Fruit fly (Drosophila melanogaster) whole organism, embryonic: ENCODE measurements around the gene TBC1D16.

Source experiments
- Ada2b ChIP-seq: fragments of 200-800 bp; sonication (Bioruptor generic); IDR thresholded peaks from 2 replicates; pipeline ENCODE4 v1.3.6; 2022; ENCODE audit warnings: missing biosample characterization, missing genetic modification characterization
- B-H1 ChIP-seq: fragments of 200-800 bp; sonication (Bioruptor generic); IDR thresholded peaks from 3 replicates; pipeline ENCODE4 v1.3.6; 2022; ENCODE audit warnings: missing biosample characterization, missing genetic modification characterization
- CG12071 ChIP-seq: fragments of 200-800 bp; sonication (Bioruptor generic); optimal IDR thresholded peaks from 3 replicates; lab custom pipeline; 2018; ENCODE audit warnings: missing biosample characterization, mild to moderate bottlenecking, missing genetic modification characterization
- CG13287 ChIP-seq: fragments of 200-800 bp; sonication (Bioruptor generic); IDR thresholded peaks from 2 replicates; pipeline ENCODE4 v1.3.6; 2022; ENCODE audit warnings: missing biosample characterization, missing genetic modification characterization; ENCODE audit not compliant: partially characterized antibody
- CG14860 ChIP-seq: fragments of 200-800 bp; sonication (Bioruptor generic); IDR thresholded peaks from 3 replicates; pipeline ENCODE4 v1.3.6; 2022; ENCODE audit warnings: missing biosample characterization, missing genetic modification characterization; ENCODE audit not compliant: partially characterized antibody
- CG16813 ChIP-seq: fragments of 200-800 bp; sonication (Bioruptor generic); IDR thresholded peaks from 3 replicates; pipeline ENCODE4 v1.3.6; 2022; ENCODE audit warnings: missing biosample characterization, missing genetic modification characterization; ENCODE audit not compliant: partially characterized antibody
- CG2116 ChIP-seq: fragments of 200-800 bp; sonication (Bioruptor generic); optimal IDR thresholded peaks from 3 replicates; lab custom pipeline; 2018; ENCODE audit warnings: missing biosample characterization, mild to moderate bottlenecking, missing genetic modification characterization
- CG30020 ChIP-seq: fragments of 200-800 bp; optimal IDR thresholded peaks from 2 replicates; lab custom pipeline; 2019; ENCODE audit warnings: missing biosample characterization, mild to moderate bottlenecking, missing genetic modification characterization, moderate library complexity
- CG32532 ChIP-seq: fragments of 200-800 bp; sonication (Bioruptor generic); IDR thresholded peaks from 2 replicates; pipeline ENCODE4 v1.3.6; 2022; ENCODE audit warnings: missing biosample characterization, missing genetic modification characterization
- CG34224 ChIP-seq: fragments of 200-800 bp; sonication (Bioruptor generic); IDR thresholded peaks from 3 replicates; pipeline ENCODE4 v1.3.6; 2022; ENCODE audit warnings: missing biosample characterization, missing genetic modification characterization; ENCODE audit not compliant: partially characterized antibody
- CG3995 ChIP-seq: fragments of 200-800 bp; sonication (Bioruptor generic); optimal IDR thresholded peaks from 3 replicates; lab custom pipeline; 2016; ENCODE audit warnings: missing biosample characterization, missing genetic modification characterization
- CG4820 ChIP-seq: fragments of 200-800 bp; sonication (Bioruptor generic); optimal IDR thresholded peaks from 3 replicates; lab custom pipeline; 2016; ENCODE audit warnings: missing biosample characterization, missing genetic modification characterization
- CG6791 ChIP-seq: fragments of 200-800 bp; sonication (Bioruptor generic); IDR thresholded peaks from 3 replicates; pipeline ENCODE4 v1.3.6; 2022; ENCODE audit warnings: missing biosample characterization, missing genetic modification characterization; ENCODE audit not compliant: partially characterized antibody
- CG6813 ChIP-seq: fragments of 200-800 bp; sonication (Bioruptor generic); optimal IDR thresholded peaks from 2 replicates; lab custom pipeline; 2017; ENCODE audit warnings: missing biosample characterization, missing genetic modification characterization, mild to moderate bottlenecking, moderate library complexity, missing genetic modification reagents
- CG7786 ChIP-seq: fragments of 200-800 bp; sonication (Bioruptor generic); optimal IDR thresholded peaks from 2 replicates; lab custom pipeline; 2016; ENCODE audit warnings: missing biosample characterization, missing genetic modification characterization
- CG7987 ChIP-seq: fragments of 200-800 bp; sonication (Bioruptor generic); optimal IDR thresholded peaks from 2 replicates; lab custom pipeline; 2018; ENCODE audit warnings: missing biosample characterization, mild to moderate bottlenecking, missing genetic modification characterization, moderate library complexity
- CG9932 ChIP-seq: fragments of 200-800 bp; sonication (Bioruptor generic); IDR thresholded peaks from 2 replicates; pipeline ENCODE4 v1.3.6; 2022; ENCODE audit warnings: missing biosample characterization, missing genetic modification characterization
- Dbx ChIP-seq: fragments of 200-800 bp; sonication (Bioruptor generic); IDR thresholded peaks from 3 replicates; pipeline ENCODE4 v1.3.6; 2022; ENCODE audit warnings: missing biosample characterization, missing genetic modification characterization
- Dll ChIP-seq: fragments of 200-800 bp; sonication (Bioruptor generic); IDR thresholded peaks from 4 replicates; pipeline ENCODE4 v1.3.6; 2022; ENCODE audit warnings: missing biosample characterization, missing genetic modification characterization; ENCODE audit not compliant: partially characterized antibody
- Doc3 ChIP-seq: fragments of 200-800 bp; sonication (Bioruptor generic); IDR thresholded peaks from 3 replicates; pipeline ENCODE4 v1.3.6; 2022; ENCODE audit warnings: missing biosample characterization, missing genetic modification characterization; ENCODE audit not compliant: partially characterized antibody
- Ets97D ChIP-seq: fragments of 200-800 bp; sonication (Bioruptor generic); optimal IDR thresholded peaks from 3 replicates; lab custom pipeline; 2016; ENCODE audit warnings: missing biosample characterization, missing genetic modification characterization
- MBD-R2 ChIP-seq: fragments of 200-800 bp; sonication (Bioruptor generic); IDR thresholded peaks from 2 replicates; pipeline ENCODE4 v1.3.6; 2022; ENCODE audit warnings: missing biosample characterization, missing genetic modification characterization
- MTF-1 ChIP-seq: fragments of 200-800 bp; sonication (Bioruptor generic); optimal IDR thresholded peaks from 2 replicates; lab custom pipeline; 2018; ENCODE audit warnings: missing biosample characterization, mild to moderate bottlenecking, missing genetic modification characterization, borderline replicate concordance
- Med ChIP-seq: fragments of 200-800 bp; sonication (Bioruptor generic); peaks from one replicate; lab custom pipeline; 2016; ENCODE audit warnings: missing biosample characterization, missing genetic modification characterization, mild to moderate bottlenecking, inconsistent platforms, moderate library complexity
- ase ChIP-seq: fragments of 200-800 bp; sonication (Bioruptor generic); IDR thresholded peaks from 3 replicates; pipeline ENCODE4 v1.3.6; 2022; ENCODE audit warnings: missing biosample characterization, missing genetic modification characterization
- bbx ChIP-seq: fragments of 200-800 bp; sonication (Bioruptor generic); IDR thresholded peaks from 2 replicates; pipeline ENCODE4 v1.3.6; 2022; ENCODE audit warnings: missing biosample characterization, missing genetic modification characterization; ENCODE audit not compliant: partially characterized antibody
- chif ChIP-seq, 2 experiments: fragments of 200-800 bp; sonication (Bioruptor generic); optimal IDR thresholded peaks; 3 replicates each; lab custom pipeline; 2016; ENCODE audit warnings: missing biosample characterization in 2 of 2, missing genetic modification characterization in 2 of 2
- crol ChIP-seq: fragments of 200-800 bp; sonication (Bioruptor generic); IDR thresholded peaks from 2 replicates; pipeline ENCODE4 v1.3.6; 2022; ENCODE audit warnings: missing biosample characterization, missing genetic modification characterization
- cwo ChIP-seq: fragments of 200-800 bp; sonication (Bioruptor generic); optimal IDR thresholded peaks from 3 replicates; lab custom pipeline; 2017; ENCODE audit warnings: missing biosample characterization, missing genetic modification characterization, mild to moderate bottlenecking, moderate library complexity, missing genetic modification reagents
- ewg ChIP-seq: fragments of 200-800 bp; sonication (Bioruptor generic); optimal IDR thresholded peaks from 3 replicates; lab custom pipeline; 2017; ENCODE audit warnings: mild to moderate bottlenecking, missing biosample characterization, missing genetic modification reagents, missing genetic modification characterization
- exex ChIP-seq: fragments of 200-800 bp; sonication (Bioruptor generic); optimal IDR thresholded peaks from 4 replicates; lab custom pipeline; 2018; ENCODE audit warnings: missing biosample characterization, mild to moderate bottlenecking, missing genetic modification characterization, moderate library complexity
- gcm ChIP-seq: fragments of 200-800 bp; sonication (Bioruptor generic); optimal IDR thresholded peaks from 2 replicates; lab custom pipeline; 2019; ENCODE audit warnings: missing biosample characterization, mild to moderate bottlenecking, missing genetic modification characterization, moderate library complexity
- gfzf ChIP-seq: fragments of 200-800 bp; sonication (Bioruptor generic); optimal IDR thresholded peaks from 2 replicates; lab custom pipeline; 2016; ENCODE audit warnings: missing biosample characterization, mild to moderate bottlenecking, missing genetic modification characterization, moderate library complexity
- grau ChIP-seq: fragments of 200-800 bp; optimal IDR thresholded peaks from 3 replicates; lab custom pipeline; 2019; ENCODE audit warnings: missing biosample characterization, mild to moderate bottlenecking, missing genetic modification characterization, moderate library complexity
- hbn ChIP-seq: fragments of 200-800 bp; sonication (Bioruptor generic); IDR thresholded peaks from 2 replicates; pipeline ENCODE4 v1.3.6; 2022; ENCODE audit warnings: missing biosample characterization, missing genetic modification characterization; ENCODE audit not compliant: partially characterized antibody
- lola ChIP-seq, 3 experiments: fragments of >200 bp in 2 of 3; fragments of 200-800 bp in 1 of 3; sonication (Bioruptor generic) in 1 of 3; optimal IDR thresholded peaks; 2 replicates each; lab custom pipeline; 2017 to 2019; ENCODE audit warnings: missing biosample characterization in 3 of 3, missing genetic modification characterization in 3 of 3, mild to moderate bottlenecking in 1 of 3, moderate library complexity in 1 of 3
- mld ChIP-seq: fragments of 200-800 bp; sonication (Bioruptor generic); IDR thresholded peaks from 3 replicates; pipeline ENCODE4 v1.3.6; 2022; ENCODE audit warnings: missing biosample characterization, missing genetic modification characterization; ENCODE audit not compliant: partially characterized antibody
- sim ChIP-seq: fragments of 200-800 bp; sonication (Bioruptor generic); IDR thresholded peaks from 2 replicates; pipeline ENCODE4 v1.3.6; 2022; ENCODE audit warnings: missing biosample characterization, missing genetic modification characterization
- sima ChIP-seq: fragments of 200-800 bp; sonication (Bioruptor generic); optimal IDR thresholded peaks from 2 replicates; lab custom pipeline; 2016; ENCODE audit warnings: missing biosample characterization, missing genetic modification characterization
- sob ChIP-seq: fragments of 200-800 bp; sonication (Bioruptor generic); IDR thresholded peaks from 2 replicates; pipeline ENCODE4 v1.3.6; 2022; ENCODE audit warnings: missing biosample characterization, missing genetic modification characterization
- stwl ChIP-seq: fragments of 200-800 bp; sonication (Bioruptor generic); optimal IDR thresholded peaks from 3 replicates; lab custom pipeline; 2018; ENCODE audit warnings: missing biosample characterization, mild to moderate bottlenecking, missing genetic modification characterization, moderate library complexity
- trh ChIP-seq: fragments of 200-800 bp; sonication (Bioruptor generic); optimal IDR thresholded peaks from 2 replicates; lab custom pipeline; 2016; ENCODE audit warnings: missing biosample characterization, missing genetic modification characterization
- twi ChIP-seq: fragments of 200-800 bp; optimal IDR thresholded peaks from 2 replicates; lab custom pipeline; 2019; ENCODE audit warnings: missing biosample characterization, mild to moderate bottlenecking, missing genetic modification characterization, moderate library complexity
- vfl ChIP-seq: fragments of 200-800 bp; sonication (Bioruptor generic); optimal IDR thresholded peaks from 2 replicates; lab custom pipeline; 2016; ENCODE audit warnings: missing biosample characterization, missing genetic modification characterization
- vvl ChIP-seq: fragments of 200-800 bp; sonication (Bioruptor generic); IDR thresholded peaks from 2 replicates; pipeline ENCODE4 v1.3.6; 2022; ENCODE audit warnings: missing biosample characterization, missing genetic modification characterization
- wdn ChIP-seq: fragments of 200-800 bp; sonication (Bioruptor generic); IDR thresholded peaks from 2 replicates; pipeline ENCODE4 v1.3.6; 2022; ENCODE audit warnings: missing biosample characterization, missing genetic modification characterization
- zen ChIP-seq: fragments of 200-800 bp; sonication (Bioruptor generic); optimal IDR thresholded peaks from 3 replicates; lab custom pipeline; 2018; ENCODE audit warnings: missing biosample characterization, mild to moderate bottlenecking, missing genetic modification characterization, moderate library complexity

TBC1D16 gene

DNA sequence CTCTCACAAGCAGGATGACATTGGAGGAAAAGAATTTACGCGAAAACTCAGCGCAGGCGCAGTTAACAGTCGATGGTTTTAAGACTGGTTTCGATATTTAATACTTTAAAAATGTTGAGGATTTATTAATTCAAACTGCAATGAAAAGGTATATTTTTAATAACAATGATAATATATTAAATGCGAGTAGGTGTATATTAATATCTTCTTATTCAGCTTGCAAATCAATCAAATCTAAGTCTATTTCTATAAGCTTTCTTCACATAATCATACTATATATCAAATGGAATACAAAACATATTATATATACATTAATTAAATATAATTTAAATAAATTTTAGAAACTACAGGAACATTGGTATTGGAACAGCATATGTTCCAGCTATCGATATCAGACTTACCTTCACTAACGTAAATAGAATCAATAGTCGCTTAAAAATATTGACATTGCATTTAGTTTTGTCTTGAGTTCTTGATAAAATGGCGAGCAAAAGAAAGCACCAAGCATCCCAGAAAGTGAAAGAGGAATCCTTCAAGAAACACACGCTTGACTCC, at the start of gene TBC1D16, which contains the start of gene holn1 (continued):
- no peak for TF ChIP-seq CG9932 (GFP tag; lab: Robert Waterston, UW)
- TF ChIP-seq Ets97D (GFP tag; lab: Kevin White, UChicago): no peak
- peak; percentile 1 for TF ChIP-seq zen
- TF ChIP-seq CG34224: peak; percentile 45; the same call in 2 of the 3 replicates
- no peak for TF ChIP-seq CG4820 (GFP tag; lab: Kevin White, UChicago)
- TF ChIP-seq Doc3 (GFP tag; lab: Robert Waterston, UW): peak; percentile 27; the same call in 1 of the 3 replicates
- no peak for TF ChIP-seq sim
- no peak for TF ChIP-seq Dbx (GFP tag; lab: Robert Waterston, UW)

DNA sequence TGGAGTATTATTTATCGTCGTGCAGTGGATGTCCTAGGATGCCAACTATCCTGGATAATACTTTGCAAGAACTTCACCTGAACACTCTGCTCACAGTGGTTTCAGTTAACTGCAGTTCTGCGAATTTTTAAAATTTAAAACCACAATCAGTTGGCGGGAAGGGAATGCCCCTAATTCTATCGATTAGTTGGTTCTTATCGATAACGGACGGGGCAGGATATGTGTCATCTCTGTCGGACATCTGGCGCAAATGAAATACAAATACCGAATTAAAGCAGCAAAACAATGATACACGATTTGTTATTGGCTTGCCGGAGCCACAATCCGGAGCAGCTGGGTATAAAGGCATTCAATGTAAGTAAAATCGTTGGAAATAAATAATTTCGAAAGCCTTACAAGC, 47.6 kb upstream of the TBC1D16 start, which contains the start of gene Grip75:
Gene Grip75, plus strand, starts transcription at position 223 of the 400 bp plus-strand sequence.
- TF ChIP-seq CG2116 (GFP tag; lab: Kevin White, UChicago) (peak; percentile 41), gcm (GFP tag; lab: Kevin White, UChicago) (no peak), CG32532 (GFP tag; lab: Robert Waterston, UW) (no peak), CG13287 (GFP tag; lab: Robert Waterston, UW) (peak; percentile 74), vvl (GFP tag; lab: Robert Waterston, UW) (no peak), lola (GFP tag; optimal IDR thresholded peaks at IDR 0.05; lab: Kevin White, UChicago) (no peak), CG6813 (GFP tag; lab: Kevin White, UChicago) (no peak), exex (tag; lab: Kevin White, UChicago) (no peak), CG7786 (no peak), Dll (GFP tag; lab: Robert Waterston, UW) (peak; percentile 63; the same call in 3 of the 4 replicates), MTF-1 (no peak), CG12071 (GFP tag; lab: Kevin White, UChicago) (no peak), mld (GFP tag; lab: Robert Waterston, UW) (0 out of 3 replicates have a peak, but pooled peaks have one; percentile 18), sima (GFP tag; lab: Kevin White, UChicago) (no peak), vfl (GFP tag; lab: Kevin White, UChicago) (no peak), B-H1 (GFP tag; lab: Robert Waterston, UW) (no peak), CG14860 (GFP tag; lab: Robert Waterston, UW) (no peak), grau (tag; lab: Kevin White, UChicago) (no peak), chif (GFP tag; optimal IDR thresholded peaks at IDR 0.05; lab: Kevin White, UChicago) (no peak), CG34224 (peak; percentile 66), sob (no peak), cwo (no peak), CG3995 (GFP tag; lab: Kevin White, UChicago) (no peak), ase (no peak), Med (peak; percentile 66), trh (GFP tag; lab: Kevin White, UChicago) (no peak), Ada2b (no peak), crol (GFP tag; lab: Robert Waterston, UW) (no peak), CG7987 (GFP tag; lab: Kevin White, UChicago) (no peak), CG30020 (tag; lab: Kevin White, UChicago) (peak; percentile 21), twi (tag; lab: Kevin White, UChicago) (peak; percentile 32), hbn (GFP tag; lab: Robert Waterston, UW) (0 out of 2 replicates have a peak, but pooled peaks have one; percentile 22), stwl (tag; lab: Kevin White, UChicago) (peak; percentile 53), bbx (GFP tag; lab: Robert Waterston, UW) (peak; percentile 62), gfzf (GFP tag; lab: Kevin White, UChicago) (peak; percentile 11), wdn (no peak), CG6791 (GFP tag; lab: Robert Waterston, UW) (peak; percentile 75), ewg (GFP tag; lab: Kevin White, UChicago) (no peak), CG16813 (GFP tag; lab: Robert Waterston, UW) (peak; percentile 56; the same call in 2 of the 3 replicates), MBD-R2 (GFP tag; lab: Robert Waterston, UW) (peak; percentile 59)
